Worm (Caenorhabditis elegans): ENCODE measurements around the gene nspe-8.

The nspe-8 gene

DNA sequence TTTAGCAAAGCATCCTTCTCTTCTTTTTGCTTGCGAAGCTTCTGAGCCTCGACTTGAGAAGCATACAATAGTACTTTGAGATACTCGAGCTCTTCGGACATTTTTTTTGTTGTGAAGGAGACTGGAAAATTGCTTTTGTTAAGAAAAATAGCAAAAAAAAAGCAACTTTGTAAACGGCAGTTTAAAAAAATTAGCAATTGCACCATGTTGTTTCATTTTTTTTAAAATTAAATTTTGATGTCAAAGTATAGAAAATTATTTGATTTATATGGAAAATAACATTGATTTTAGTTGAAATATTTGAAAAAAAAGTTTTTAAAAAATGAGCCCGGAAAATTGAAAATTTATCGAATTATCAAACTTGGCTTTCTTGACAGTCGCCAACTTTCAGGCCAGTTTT is 47.1 kb downstream of the nspe-8 start, which contains the start of gene Y38E10A.3:
Gene Y38E10A.3 (minus strand): TSS at position 101 of the 400 bp plus-strand sequence.
- TF ChIP-seq lin-13 (GFP tag; optimal IDR thresholded peaks at IDR 0.05) (no peak), zip-11 (GFP tag; IDR thresholded peaks at IDR 0.05) (no peak), nhr-10 (tag; optimal IDR thresholded peaks at IDR 0.05) (no peak), dve-1 (tag; optimal IDR thresholded peaks at IDR 0.05; ENCODE audit: insufficient read depth) (no peak), unc-62 (GFP tag; optimal IDR thresholded peaks at IDR 0.05 in 1 of 2) (no peak), unc-62 (tag; optimal IDR thresholded peaks at IDR 0.05) (no peak), php-3 (GFP tag; IDR thresholded peaks at IDR 0.05) (no peak), Y105C5A.15 (GFP tag; IDR thresholded peaks at IDR 0.05) (no peak), lsy-2 (tag; optimal IDR thresholded peaks at IDR 0.05) (no peak), ceh-62 (tag; optimal IDR thresholded peaks at IDR 0.05) (no peak), lim-7 (GFP tag; IDR thresholded peaks at IDR 0.05) (no peak), cey-2 (tag; optimal IDR thresholded peaks at IDR 0.05; ENCODE audit: borderline replicate concordance, insufficient read depth) (no peak), madf-5 (GFP tag; IDR thresholded peaks at IDR 0.05) (no peak), nhr-6 (tag; optimal IDR thresholded peaks at IDR 0.05) (no peak), egl-43 (GFP tag; IDR thresholded peaks at IDR 0.05) (no peak), lir-3 (tag; optimal IDR thresholded peaks at IDR 0.05) (no peak), ztf-7 (tag; optimal IDR thresholded peaks at IDR 0.05) (no peak), dmd-9 (GFP tag; IDR thresholded peaks at IDR 0.05) (no peak), daf-19 (GFP tag; conservative IDR thresholded peaks at IDR 0.05) (no peak), lin-1 (GFP tag; IDR thresholded peaks at IDR 0.05) (no peak), skn-1 (tag; optimal IDR thresholded peaks at IDR 0.05) (no peak)

DNA sequence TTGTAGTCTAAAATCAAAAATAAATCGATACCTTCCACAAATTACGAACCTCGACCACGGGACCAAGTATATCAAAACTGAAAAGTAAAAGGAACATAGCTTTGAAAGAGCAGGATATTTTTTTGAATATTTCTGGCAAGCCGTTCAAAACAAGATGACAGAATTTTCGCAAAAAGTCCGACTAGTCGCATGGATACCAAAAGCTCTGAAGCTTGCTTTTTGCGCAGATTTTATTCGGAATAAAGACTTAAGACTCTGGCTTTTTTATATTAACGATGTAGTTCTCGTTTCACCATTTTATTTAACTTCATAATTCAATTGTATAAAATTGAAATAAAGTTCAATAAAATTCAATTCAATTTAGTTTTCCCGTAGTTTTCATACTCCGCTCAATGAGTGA is 48.2 kb downstream of the nspe-8 start, which contains the start of gene Y38E10A.2:
Gene Y38E10A.2 (minus strand): TSS at position 101 of the 400 bp plus-strand sequence.
- TF ChIP-seq attf-4 (tag; optimal IDR thresholded peaks at IDR 0.05) (no peak), lir-3 (tag; optimal IDR thresholded peaks at IDR 0.05) (no peak), mdl-1 (tag; optimal IDR thresholded peaks at IDR 0.05) (no peak), tra-1 (GFP tag; IDR thresholded peaks at IDR 0.05) (no peak), nhr-48 (tag; optimal IDR thresholded peaks at IDR 0.05) (no peak), hlh-30 (tag; optimal IDR thresholded peaks at IDR 0.05; ENCODE audit: insufficient read depth) (no peak), mdt-29 (GFP tag; IDR thresholded peaks at IDR 0.05) (no peak), set-16 (GFP tag; IDR thresholded peaks at IDR 0.05) (no peak), ZK337.2 (GFP tag; IDR thresholded peaks at IDR 0.05) (no peak), skn-1 (tag; optimal IDR thresholded peaks at IDR 0.05) (no peak)

DNA sequence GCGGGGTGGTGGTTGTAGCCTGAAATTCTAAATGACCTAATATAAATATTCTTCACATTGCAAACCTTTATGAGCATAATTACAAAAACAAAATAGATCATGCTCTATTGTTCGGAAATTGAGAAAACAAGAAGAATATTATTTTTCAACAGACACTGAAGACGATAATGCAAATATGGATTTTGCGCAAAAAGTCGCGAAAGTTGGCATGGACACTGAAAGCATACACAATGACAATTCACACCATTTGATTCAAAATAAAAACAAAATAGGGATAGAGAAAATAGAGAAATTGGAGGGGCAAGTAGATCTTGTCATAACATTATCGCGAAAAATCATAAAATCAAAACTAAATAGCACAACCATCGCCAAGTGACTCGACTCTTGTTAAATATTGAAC is 49.0 kb downstream of the nspe-8 start, which contains the start of gene Y38E10A.35:
Gene Y38E10A.35 (minus strand): TSS at position 101 of the 400 bp plus-strand sequence.
- TF ChIP-seq nhr-10 (tag; optimal IDR thresholded peaks at IDR 0.05), result no peak
- no peak for TF ChIP-seq mdt-29 (GFP tag; IDR thresholded peaks at IDR 0.05)
- TF ChIP-seq ztf-11 (tag; optimal IDR thresholded peaks at IDR 0.05), result no peak
- TF ChIP-seq zip-2 (tag; optimal IDR thresholded peaks at IDR 0.05), result no peak
- no peak for TF ChIP-seq zag-1 (tag; optimal IDR thresholded peaks at IDR 0.05)
- no peak for TF ChIP-seq aly-2 (tag; optimal IDR thresholded peaks at IDR 0.05)
- TF ChIP-seq fos-1 (tag; optimal IDR thresholded peaks at IDR 0.05), result no peak
- TF ChIP-seq duxl-1 (tag; optimal IDR thresholded peaks at IDR 0.05; ENCODE audit: poor library complexity), result no peak
- no peak for TF ChIP-seq nhr-102 (tag; optimal IDR thresholded peaks at IDR 0.05)
- no peak for TF ChIP-seq fkh-10 (GFP tag; optimal IDR thresholded peaks at IDR 0.05)
- no peak for TF ChIP-seq Y48G9A.11 (GFP tag; IDR thresholded peaks at IDR 0.05)
- TF ChIP-seq madf-5 (GFP tag; IDR thresholded peaks at IDR 0.05), result no peak
- TF ChIP-seq arid-1 (GFP tag; conservative IDR thresholded peaks at IDR 0.05), result no peak
- TF ChIP-seq ZK337.2 (GFP tag; IDR thresholded peaks at IDR 0.05), result no peak
- TF ChIP-seq skn-1 (tag; optimal IDR thresholded peaks at IDR 0.05), result no peak
- TF ChIP-seq nhr-11 (tag; optimal IDR thresholded peaks at IDR 0.05), result no peak
- no peak for TF ChIP-seq ceh-32 (tag; optimal IDR thresholded peaks at IDR 0.05; ENCODE audit: poor library complexity)
- no peak for TF ChIP-seq ces-1 (GFP tag; optimal IDR thresholded peaks at IDR 0.05)
- no peak for TF ChIP-seq zip-11 (GFP tag; IDR thresholded peaks at IDR 0.05)
